Worm (Caenorhabditis elegans): ENCODE measurements around the gene T06C12.12.

DNA sequence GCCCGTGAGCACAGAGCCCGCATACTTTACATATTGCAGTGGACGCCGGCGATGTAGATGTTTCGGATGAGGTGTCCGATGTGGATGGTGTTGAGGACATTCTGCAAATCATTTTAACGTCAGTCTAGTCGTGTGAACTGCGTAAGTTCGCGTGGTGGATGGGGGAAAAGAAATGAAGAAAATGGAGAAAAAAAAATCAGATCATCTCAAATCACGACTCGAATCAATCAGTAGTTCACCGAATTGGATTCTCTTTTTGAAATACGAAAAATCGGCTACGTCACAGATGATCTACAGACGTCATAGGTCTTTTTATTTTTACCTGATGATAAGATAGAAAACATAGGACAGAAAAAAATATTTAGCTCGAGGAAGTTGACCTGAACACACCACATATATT, 15.6 kb upstream of the T06C12.12 start, which contains the start of gene nhr-102:
- TF ChIP-seq ama-1 (optimal IDR thresholded peaks at IDR 0.05) (no peak), hlh-8 (tag; optimal IDR thresholded peaks at IDR 0.05) (no peak), pag-3 (tag; optimal IDR thresholded peaks at IDR 0.05; ENCODE audit: borderline replicate concordance) (no peak)

Data from whole organism, late embryonic.